Fruit fly (Drosophila melanogaster) whole organism, embryonic: Measurements from ENCODE around the gene CycG.

Experiments
- Aef1 ChIP-seq: fragments of 200-800 bp; sonication (Bioruptor generic); IDR thresholded peaks from 3 replicates; pipeline ENCODE4 v1.3.6; 2022; ENCODE audit warnings: missing biosample characterization, missing genetic modification characterization
- CG10147 ChIP-seq: fragments of 200-800 bp; sonication (Bioruptor generic); optimal IDR thresholded peaks from 2 replicates; lab custom pipeline; 2019; ENCODE audit warnings: missing biosample characterization, mild to moderate bottlenecking, missing genetic modification characterization, moderate library complexity
- CG10209 ChIP-seq: fragments of 200-800 bp; sonication (Bioruptor generic); optimal IDR thresholded peaks from 3 replicates; lab custom pipeline; 2017; ENCODE audit warnings: missing biosample characterization, mild to moderate bottlenecking, missing genetic modification characterization, missing genetic modification reagents
- CG10267 ChIP-seq: fragments of 200-800 bp; sonication (Bioruptor generic); optimal IDR thresholded peaks from 2 replicates; lab custom pipeline; 2018; ENCODE audit warnings: missing biosample characterization, mild to moderate bottlenecking, missing genetic modification characterization, moderate library complexity
- CG10431 ChIP-seq: fragments of 200-800 bp; sonication (Bioruptor generic); optimal IDR thresholded peaks from 3 replicates; lab custom pipeline; 2018; ENCODE audit warnings: missing biosample characterization, mild to moderate bottlenecking, missing genetic modification characterization
- CG11723 ChIP-seq: fragments of 200-800 bp; sonication (Bioruptor generic); optimal IDR thresholded peaks from 2 replicates; lab custom pipeline; 2017; ENCODE audit warnings: missing biosample characterization, mild to moderate bottlenecking, missing genetic modification characterization
- CG13296 ChIP-seq: fragments of 200-800 bp; sonication (Bioruptor generic); optimal IDR thresholded peaks from 3 replicates; lab custom pipeline; 2018; ENCODE audit warnings: missing biosample characterization, mild to moderate bottlenecking, missing genetic modification characterization
- CG1603 ChIP-seq: fragments of 200-800 bp; sonication (Bioruptor generic); optimal IDR thresholded peaks from 2 replicates; lab custom pipeline; 2019; ENCODE audit warnings: missing biosample characterization, mild to moderate bottlenecking, missing genetic modification characterization, moderate library complexity
- CG1647 ChIP-seq: fragments of 200-800 bp; sonication (Bioruptor generic); optimal IDR thresholded peaks from 3 replicates; lab custom pipeline; 2016; ENCODE audit warnings: missing biosample characterization, missing genetic modification characterization
- CG16813 ChIP-seq: fragments of 200-800 bp; sonication (Bioruptor generic); IDR thresholded peaks from 3 replicates; pipeline ENCODE4 v1.3.6; 2022; ENCODE audit warnings: missing biosample characterization, missing genetic modification characterization; ENCODE audit not compliant: partially characterized antibody
- CG17328 ChIP-seq: fragments of 200-800 bp; sonication (Bioruptor generic); IDR thresholded peaks from 2 replicates; pipeline ENCODE4 v1.3.6; 2022; ENCODE audit warnings: missing biosample characterization, missing genetic modification characterization
- CG2120 ChIP-seq: fragments of 200-800 bp; sonication (Bioruptor generic); optimal IDR thresholded peaks from 3 replicates; lab custom pipeline; 2016; ENCODE audit warnings: missing biosample characterization, missing genetic modification characterization
- CG33557 ChIP-seq: fragments of 200-800 bp; sonication (Bioruptor generic); optimal IDR thresholded peaks from 2 replicates; lab custom pipeline; 2019; ENCODE audit warnings: missing biosample characterization, mild to moderate bottlenecking, missing genetic modification characterization, moderate library complexity
- CG34422 ChIP-seq: fragments of 200-800 bp; sonication (Bioruptor generic); IDR thresholded peaks from 3 replicates; pipeline ENCODE4 v1.3.6; 2022; ENCODE audit warnings: missing biosample characterization, missing genetic modification characterization
- CG4730 ChIP-seq: fragments of 200-800 bp; sonication (Bioruptor generic); IDR thresholded peaks from 2 replicates; pipeline ENCODE4 v1.3.6; 2022; ENCODE audit warnings: missing biosample characterization, missing genetic modification characterization
- CG8924 ChIP-seq: fragments of 200-800 bp; optimal IDR thresholded peaks from 3 replicates; lab custom pipeline; 2019; ENCODE audit warnings: missing biosample characterization, mild to moderate bottlenecking, missing genetic modification characterization, moderate library complexity
- CG9817 ChIP-seq: fragments of 200-800 bp; sonication (Bioruptor generic); optimal IDR thresholded peaks from 2 replicates; lab custom pipeline; 2018; ENCODE audit warnings: missing biosample characterization, mild to moderate bottlenecking, missing genetic modification characterization, moderate library complexity
- CrebB ChIP-seq: fragments of 200-800 bp; sonication (Bioruptor generic); optimal IDR thresholded peaks from 3 replicates; lab custom pipeline; 2018; ENCODE audit warnings: missing biosample characterization, mild to moderate bottlenecking, missing genetic modification characterization
- E2f1 ChIP-seq: fragments of 200-800 bp; sonication (Bioruptor generic); IDR thresholded peaks from 2 replicates; pipeline ENCODE4 v1.3.6; 2022; ENCODE audit warnings: missing biosample characterization, missing genetic modification characterization
- Fer1 ChIP-seq: fragments of 200-800 bp; sonication (Bioruptor generic); optimal IDR thresholded peaks from 2 replicates; lab custom pipeline; 2017; ENCODE audit warnings: missing biosample characterization, mild to moderate bottlenecking, missing genetic modification characterization
- Fer3 ChIP-seq: fragments of 200-800 bp; sonication (Bioruptor generic); optimal IDR thresholded peaks from 2 replicates; lab custom pipeline; 2018; ENCODE audit warnings: missing biosample characterization, mild to moderate bottlenecking, missing genetic modification characterization, moderate library complexity
- Gug ChIP-seq: fragments of 200-800 bp; sonication (Bioruptor generic); IDR thresholded peaks from 4 replicates; pipeline ENCODE4 v1.3.6; 2022; ENCODE audit warnings: missing biosample characterization, missing genetic modification characterization
- HLH3B ChIP-seq: fragments of 200-800 bp; sonication (Bioruptor generic); IDR thresholded peaks from 2 replicates; pipeline ENCODE4 v1.3.6; 2022; ENCODE audit warnings: missing biosample characterization, missing genetic modification characterization
- Hey ChIP-seq: fragments of 200-800 bp; sonication (Bioruptor generic); optimal IDR thresholded peaks from 3 replicates; lab custom pipeline; 2018; ENCODE audit warnings: missing biosample characterization, mild to moderate bottlenecking, missing genetic modification characterization
- Hr39 ChIP-seq: fragments of >200 bp; optimal IDR thresholded peaks from 2 replicates; lab custom pipeline; 2017
- Hr78 ChIP-seq, 2 experiments: fragments of 200-800 bp in 1 of 2; fragments of >200 bp in 1 of 2; sonication (Bioruptor generic) in 1 of 2; optimal IDR thresholded peaks; 2 replicates each; lab custom pipeline; 2017 to 2019; ENCODE audit warnings: missing biosample characterization in 2 of 2, missing genetic modification characterization in 2 of 2, mild to moderate bottlenecking in 1 of 2, moderate library complexity in 1 of 2
- Lhr ChIP-seq: fragments of 200-800 bp; sonication (Bioruptor generic); optimal IDR thresholded peaks from 3 replicates; lab custom pipeline; 2017; ENCODE audit warnings: mild to moderate bottlenecking, missing biosample characterization, missing genetic modification reagents, missing genetic modification characterization
- Lim3 ChIP-seq: fragments of 200-800 bp; sonication (Bioruptor generic); IDR thresholded peaks from 2 replicates; pipeline ENCODE4 v1.3.6; 2022; ENCODE audit warnings: missing biosample characterization, missing genetic modification characterization
- NC2α ChIP-seq: fragments of 200-800 bp; sonication (Bioruptor generic); optimal IDR thresholded peaks from 2 replicates; lab custom pipeline; 2016; ENCODE audit warnings: missing biosample characterization, missing genetic modification characterization
- Nf-YA ChIP-seq: fragments of 200-800 bp; sonication (Bioruptor generic); IDR thresholded peaks from 2 replicates; pipeline ENCODE4 v1.3.6; 2022; ENCODE audit warnings: missing biosample characterization, missing genetic modification characterization
- ase ChIP-seq: fragments of 200-800 bp; sonication (Bioruptor generic); IDR thresholded peaks from 3 replicates; pipeline ENCODE4 v1.3.6; 2022; ENCODE audit warnings: missing biosample characterization, missing genetic modification characterization
- bbx ChIP-seq: fragments of 200-800 bp; sonication (Bioruptor generic); IDR thresholded peaks from 2 replicates; pipeline ENCODE4 v1.3.6; 2022; ENCODE audit warnings: missing biosample characterization, missing genetic modification characterization; ENCODE audit not compliant: partially characterized antibody
- dysf ChIP-seq: fragments of 200-800 bp; sonication (Bioruptor generic); IDR thresholded peaks from 3 replicates; pipeline ENCODE4 v1.3.6; 2022; ENCODE audit warnings: missing biosample characterization, missing genetic modification characterization
- ems ChIP-seq: fragments of 200-800 bp; sonication (Bioruptor generic); optimal IDR thresholded peaks from 3 replicates; lab custom pipeline; 2016; ENCODE audit warnings: missing biosample characterization, missing genetic modification characterization
- en ChIP-seq: fragments of 200-800 bp; sonication (Bioruptor generic); optimal IDR thresholded peaks from 2 replicates; lab custom pipeline; 2016; ENCODE audit warnings: missing biosample characterization, missing genetic modification characterization
- grn ChIP-seq: fragments of 200-800 bp; sonication (Bioruptor generic); optimal IDR thresholded peaks from 3 replicates; lab custom pipeline; 2017; ENCODE audit warnings: missing biosample characterization, missing genetic modification characterization
- ind ChIP-seq: fragments of 200-800 bp; sonication (Bioruptor generic); optimal IDR thresholded peaks from 3 replicates; lab custom pipeline; 2016; ENCODE audit warnings: missing biosample characterization, missing genetic modification characterization
- jumu ChIP-seq: fragments of 200-800 bp; sonication (Bioruptor generic); optimal IDR thresholded peaks from 3 replicates; lab custom pipeline; 2016; ENCODE audit warnings: missing biosample characterization, missing genetic modification characterization
- lbe ChIP-seq: fragments of 200-800 bp; sonication (Bioruptor generic); optimal IDR thresholded peaks from 2 replicates; lab custom pipeline; 2016; ENCODE audit warnings: missing biosample characterization, mild to moderate bottlenecking, missing genetic modification characterization
- lmd ChIP-seq: fragments of 200-800 bp; sonication (Bioruptor generic); IDR thresholded peaks from 2 replicates; pipeline ENCODE4 v1.3.6; 2022; ENCODE audit warnings: missing biosample characterization, missing genetic modification characterization
- maf-S ChIP-seq: fragments of 200-800 bp; sonication (Bioruptor generic); optimal IDR thresholded peaks from 2 replicates; lab custom pipeline; 2016; ENCODE audit warnings: missing biosample characterization, missing genetic modification characterization
- mld ChIP-seq: fragments of 200-800 bp; sonication (Bioruptor generic); IDR thresholded peaks from 3 replicates; pipeline ENCODE4 v1.3.6; 2022; ENCODE audit warnings: missing biosample characterization, missing genetic modification characterization; ENCODE audit not compliant: partially characterized antibody
- repo ChIP-seq: fragments of 200-800 bp; sonication (Bioruptor generic); optimal IDR thresholded peaks from 2 replicates; lab custom pipeline; 2016; ENCODE audit warnings: missing biosample characterization, missing genetic modification characterization
- salm ChIP-seq: fragments of 200-800 bp; sonication (Bioruptor generic); optimal IDR thresholded peaks from 2 replicates; lab custom pipeline; 2018; ENCODE audit warnings: missing biosample characterization, mild to moderate bottlenecking, missing genetic modification characterization
- scrt ChIP-seq: fragments of 200-800 bp; sonication (Bioruptor generic); optimal IDR thresholded peaks from 2 replicates; lab custom pipeline; 2018; ENCODE audit warnings: missing biosample characterization, mild to moderate bottlenecking, missing genetic modification characterization, moderate library complexity
- stwl ChIP-seq: fragments of 200-800 bp; sonication (Bioruptor generic); optimal IDR thresholded peaks from 3 replicates; lab custom pipeline; 2018; ENCODE audit warnings: missing biosample characterization, mild to moderate bottlenecking, missing genetic modification characterization, moderate library complexity
- tgo ChIP-seq: fragments of 200-800 bp; sonication (Bioruptor generic); IDR thresholded peaks from 3 replicates; pipeline ENCODE4 v1.3.6; 2022; ENCODE audit warnings: missing biosample characterization, missing genetic modification characterization
- tna ChIP-seq: fragments of 200-800 bp; sonication (Bioruptor generic); IDR thresholded peaks from 2 replicates; pipeline ENCODE4 v1.3.6; 2022; ENCODE audit warnings: missing biosample characterization, missing genetic modification characterization; ENCODE audit not compliant: partially characterized antibody
- toy ChIP-seq: fragments of 200-800 bp; sonication (Bioruptor generic); IDR thresholded peaks from 2 replicates; pipeline ENCODE4 v1.3.6; 2022; ENCODE audit warnings: missing biosample characterization, missing genetic modification characterization
- wor ChIP-seq: fragments of 200-800 bp; sonication (Bioruptor generic); IDR thresholded peaks from 2 replicates; pipeline ENCODE4 v1.3.6; 2022; ENCODE audit warnings: missing biosample characterization, missing genetic modification characterization
- zfh2 ChIP-seq: fragments of 200-800 bp; sonication (Bioruptor generic); optimal IDR thresholded peaks from 2 replicates; lab custom pipeline; 2016; ENCODE audit warnings: missing biosample characterization, missing genetic modification characterization

Gene CycG

DNA sequence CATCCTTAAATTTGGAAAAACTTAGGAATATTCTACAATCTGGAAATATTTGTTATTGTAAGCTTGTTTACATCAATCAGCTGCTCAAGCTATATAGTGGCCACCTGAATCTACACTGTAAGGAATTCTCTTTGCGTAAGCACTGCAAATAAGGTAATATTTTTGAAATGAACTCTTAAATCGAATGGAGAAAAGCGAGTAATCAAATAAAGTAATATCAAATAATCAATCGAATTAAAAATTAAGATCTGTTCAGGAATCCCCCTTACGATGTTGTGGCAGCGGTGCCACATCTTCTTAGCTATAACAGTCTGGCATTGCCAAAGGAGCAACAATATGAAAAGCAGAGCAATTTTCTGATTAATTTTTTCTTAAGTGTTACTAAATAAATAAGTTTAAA lies 3.5 kb upstream of the CycG start, which contains the start of the genes Mnat9 and CG1792 (continued):
- TF ChIP-seq toy (GFP tag; lab: Robert Waterston, UW) (peak; percentile 98), Gug (peak; percentile 99), wor (GFP tag; lab: Robert Waterston, UW) (peak; percentile 98), Aef1 (GFP tag; lab: Robert Waterston, UW) (peak; percentile 99), bbx (no peak), CG33557 (GFP tag; lab: Kevin White, UChicago) (peak; percentile 87), zfh2 (peak; percentile 99), CrebB (tag; lab: Kevin White, UChicago) (peak; percentile 97), Nf-YA (GFP tag; lab: Robert Waterston, UW) (peak; percentile 98), E2f1 (GFP tag; lab: Robert Waterston, UW) (peak; percentile 99), CG9817 (tag; lab: Kevin White, UChicago) (peak; percentile 98), CG16813 (peak; percentile 44; the same call in 2 of the 3 replicates), Hey (tag; lab: Kevin White, UChicago) (peak; percentile 82), stwl (tag; lab: Kevin White, UChicago) (peak; percentile 90), CG34422 (GFP tag; lab: Robert Waterston, UW) (peak; percentile 100), CG1647 (GFP tag; lab: Kevin White, UChicago) (peak; percentile 99), Fer1 (peak; percentile 96), CG13296 (GFP tag; lab: Kevin White, UChicago) (peak; percentile 96), mld (GFP tag; lab: Robert Waterston, UW) (no peak), Lim3 (peak; percentile 97), ems (GFP tag; lab: Kevin White, UChicago) (peak; percentile 96), lbe (GFP tag; lab: Kevin White, UChicago) (peak; percentile 98), CG11723 (GFP tag; lab: Kevin White, UChicago) (peak; percentile 93), HLH3B (GFP tag; lab: Robert Waterston, UW) (peak; percentile 99), ase (peak; percentile 99), tna (GFP tag; lab: Robert Waterston, UW) (no peak), grn (peak; percentile 83), dysf (GFP tag; lab: Robert Waterston, UW) (peak; percentile 99), CG10147 (GFP tag; lab: Kevin White, UChicago) (peak; percentile 96), Hr78 (GFP tag; optimal IDR thresholded peaks at IDR 0.05; lab: Kevin White, UChicago) (peak in 1 of 2 experiments; percentile 82), maf-S (peak; percentile 98), ind (peak; percentile 99), CG10267 (peak; percentile 93), scrt (GFP tag; lab: Kevin White, UChicago) (peak; percentile 95), CG10431 (GFP tag; lab: Kevin White, UChicago) (peak; percentile 82), CG1603 (tag; lab: Kevin White, UChicago) (peak; percentile 99), salm (peak; percentile 94), jumu (GFP tag; lab: Kevin White, UChicago) (peak; percentile 98), CG4730 (GFP tag; lab: Robert Waterston, UW) (peak; percentile 99), CG2120 (GFP tag; lab: Kevin White, UChicago) (peak; percentile 99), repo (GFP tag; lab: Kevin White, UChicago) (peak; percentile 98), en (GFP tag; lab: Kevin White, UChicago) (peak; percentile 98), CG8924 (tag; lab: Kevin White, UChicago) (peak; percentile 98), NC2α (GFP tag; lab: Kevin White, UChicago) (peak; percentile 96), CG17328 (GFP tag; lab: Robert Waterston, UW) (peak; percentile 99), tgo (GFP tag; lab: Robert Waterston, UW) (peak; percentile 99), lmd (GFP tag; lab: Robert Waterston, UW) (peak; percentile 99), Lhr (GFP tag; lab: Kevin White, UChicago) (peak; percentile 94), Hr39 (lab: Kevin White, UChicago) (no peak), CG10209 (GFP tag; lab: Kevin White, UChicago) (peak; percentile 99), Fer3 (tag; lab: Kevin White, UChicago) (peak; percentile 99)
